Fruit fly (Drosophila melanogaster): ENCODE data around the gene nudE.

nudE gene

DNA sequence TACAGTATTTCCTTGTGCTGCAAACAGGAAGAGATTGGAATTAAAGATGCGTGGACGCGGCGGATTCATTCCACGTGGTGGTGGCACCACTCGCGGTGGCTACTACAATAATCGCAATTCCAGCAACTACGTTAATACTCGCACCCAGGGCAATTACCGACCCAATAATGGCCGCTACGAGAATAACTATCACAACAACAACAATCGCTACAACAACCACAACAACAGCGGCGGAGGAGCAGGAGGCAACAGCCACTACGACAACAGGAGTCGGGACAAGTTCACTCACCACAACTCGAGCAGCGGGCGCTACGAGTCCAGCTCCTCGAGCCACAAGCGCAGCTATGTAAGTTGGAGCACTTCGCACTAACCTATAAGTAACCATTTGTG is 34.0 kb upstream of the nudE start:
- TF ChIP-seq CG1620 (GFP tag; optimal IDR thresholded peaks at IDR 0.05) (no peak), Clk (GFP tag; optimal IDR thresholded peaks at IDR 0.05) (no peak), CG14711 (tag; optimal IDR thresholded peaks at IDR 0.05) (no peak), CG33017 (tag; optimal IDR thresholded peaks at IDR 0.05) (no peak), tj (GFP tag; optimal IDR thresholded peaks at IDR 0.05) (no peak), ovo (GFP tag; optimal IDR thresholded peaks at IDR 0.05) (no peak), kay (GFP tag; ENCODE audit: borderline replicate concordance) (no peak), CG5204 (GFP tag; optimal IDR thresholded peaks at IDR 0.05) (no peak), Hr96 (GFP tag; optimal IDR thresholded peaks at IDR 0.05) (no peak), Crg-1 (GFP tag; optimal IDR thresholded peaks at IDR 0.05) (no peak), cnc (optimal IDR thresholded peaks at IDR 0.05) (no peak), CG7101 (tag; optimal IDR thresholded peaks at IDR 0.05) (no peak)

DNA sequence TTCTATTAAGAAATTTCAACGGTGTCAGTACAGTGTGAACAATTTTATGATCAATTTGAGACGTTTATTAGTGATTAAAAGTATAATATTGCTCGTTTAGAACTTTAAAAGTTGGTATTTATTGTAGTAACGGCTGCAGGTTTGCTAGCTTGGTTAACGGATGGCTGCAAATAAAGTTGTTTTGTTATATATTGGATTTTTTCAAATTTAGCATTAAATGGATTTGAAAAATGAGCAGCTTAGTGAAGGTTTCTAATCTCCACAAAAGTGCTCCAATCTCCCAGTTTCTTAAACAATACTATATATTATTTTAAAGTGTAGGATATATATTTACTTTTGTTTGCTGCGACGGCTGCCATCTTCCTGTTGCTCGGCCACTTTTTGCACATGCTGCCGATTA is 27.0 kb upstream of the nudE start:
- TF ChIP-seq CG7101 (tag; optimal IDR thresholded peaks at IDR 0.05) (no peak), CG7045 (GFP tag; optimal IDR thresholded peaks at IDR 0.05) (no peak), toe (GFP tag; optimal IDR thresholded peaks at IDR 0.05) (no peak), CG14711 (tag; optimal IDR thresholded peaks at IDR 0.05) (no peak), pad (GFP tag; optimal IDR thresholded peaks at IDR 0.05) (no peak), cic (GFP tag; optimal IDR thresholded peaks at IDR 0.05) (no peak), CG1620 (GFP tag; optimal IDR thresholded peaks at IDR 0.05) (no peak), CG12768 (GFP tag; optimal IDR thresholded peaks at IDR 0.05) (no peak), tj (GFP tag; optimal IDR thresholded peaks at IDR 0.05) (no peak), Mnt (GFP tag; optimal IDR thresholded peaks at IDR 0.05) (no peak), Hr96 (GFP tag; optimal IDR thresholded peaks at IDR 0.05) (no peak), bab1 (GFP tag; optimal IDR thresholded peaks at IDR 0.05) (no peak), kay (GFP tag; ENCODE audit: borderline replicate concordance) (no peak), CG33017 (tag; optimal IDR thresholded peaks at IDR 0.05) (no peak), Clk (GFP tag; optimal IDR thresholded peaks at IDR 0.05) (no peak), CG5204 (GFP tag; optimal IDR thresholded peaks at IDR 0.05) (no peak), cnc (optimal IDR thresholded peaks at IDR 0.05) (no peak), CG11617 (GFP tag; optimal IDR thresholded peaks at IDR 0.05) (no peak), Crg-1 (GFP tag; optimal IDR thresholded peaks at IDR 0.05) (no peak), ovo (GFP tag; optimal IDR thresholded peaks at IDR 0.05) (no peak)

DNA sequence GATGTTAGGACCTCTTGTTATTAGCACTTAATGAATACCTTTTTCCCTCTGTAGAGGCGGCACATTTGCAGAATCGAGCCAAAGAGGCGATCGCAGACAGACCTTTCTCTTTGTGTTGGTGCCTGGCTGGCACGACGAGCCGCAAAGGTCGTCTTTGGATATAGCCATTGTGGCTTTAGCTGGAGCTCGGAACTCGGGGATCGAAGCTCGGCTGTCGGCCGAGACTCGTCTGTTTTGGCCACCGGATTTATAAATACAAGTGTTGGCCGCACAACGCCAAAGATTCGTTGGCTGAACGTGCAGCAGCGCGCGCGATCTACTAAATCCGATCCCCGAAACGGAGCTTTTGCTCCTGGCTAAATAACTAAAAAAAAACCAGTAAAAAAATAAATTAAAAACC is 20.4 kb upstream of the nudE start, which contains the start of gene CG34382:
CG34382 (plus strand) TSS at position 301 of the 400 bp plus-strand sequence.
- TF ChIP-seq CG1620 (GFP tag; optimal IDR thresholded peaks at IDR 0.05) (no peak), CG5204 (GFP tag; optimal IDR thresholded peaks at IDR 0.05) (no peak), Mnt (GFP tag; optimal IDR thresholded peaks at IDR 0.05) (no peak), bab1 (GFP tag; optimal IDR thresholded peaks at IDR 0.05) (no peak), ovo (GFP tag; optimal IDR thresholded peaks at IDR 0.05) (no peak), CG12768 (GFP tag; optimal IDR thresholded peaks at IDR 0.05) (no peak)

DNA sequence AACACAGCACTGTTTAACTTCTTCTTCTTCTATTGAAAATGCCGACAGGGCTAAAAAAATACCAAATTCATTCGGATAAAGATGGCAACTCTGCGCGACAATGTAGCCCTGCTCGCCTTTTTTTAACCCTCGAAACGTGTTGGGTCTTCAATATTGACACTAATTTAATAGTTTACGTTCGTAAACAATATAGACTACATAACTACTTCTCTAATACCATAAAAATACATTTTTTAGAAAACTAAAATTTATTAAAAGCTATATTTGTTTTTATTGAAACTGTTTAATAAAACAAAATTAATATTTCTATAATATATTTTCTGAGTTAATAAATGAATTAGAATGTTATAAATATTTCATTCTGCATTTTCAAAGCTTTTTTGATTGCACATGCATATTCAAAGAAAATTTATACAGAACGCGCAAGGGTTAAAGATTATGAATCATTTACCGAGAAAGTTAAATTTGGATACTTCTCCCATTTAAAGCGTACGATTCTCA is 10.4 kb upstream of the nudE start, which contains the start of the genes Taf2 and CalpB:
Taf2 (minus strand) TSS at position 54 of the 501 bp plus-strand sequence.
CalpB (plus strand) TSS at position 133 of the 501 bp plus-strand sequence.
- TF ChIP-seq Hr96 (GFP tag; optimal IDR thresholded peaks at IDR 0.05): peak; percentile 38
- TF ChIP-seq cnc (optimal IDR thresholded peaks at IDR 0.05): no peak
- peak; percentile 92 for TF ChIP-seq CG33017 (tag; optimal IDR thresholded peaks at IDR 0.05)
- TF ChIP-seq CG7045 (GFP tag; optimal IDR thresholded peaks at IDR 0.05): peak; percentile 85
- peak; percentile 91 for TF ChIP-seq tj (GFP tag; optimal IDR thresholded peaks at IDR 0.05)
- peak; percentile 82 for TF ChIP-seq CG11617 (GFP tag; optimal IDR thresholded peaks at IDR 0.05)
- TF ChIP-seq pad (GFP tag; optimal IDR thresholded peaks at IDR 0.05): peak; percentile 64
- TF ChIP-seq Clk (GFP tag; optimal IDR thresholded peaks at IDR 0.05): peak; percentile 48
- TF ChIP-seq kay (GFP tag; ENCODE audit: borderline replicate concordance): no peak
- TF ChIP-seq cic (GFP tag; optimal IDR thresholded peaks at IDR 0.05): peak; percentile 21
- peak; percentile 73 for TF ChIP-seq CG12768 (GFP tag; optimal IDR thresholded peaks at IDR 0.05)
- no peak for TF ChIP-seq Mnt (GFP tag; optimal IDR thresholded peaks at IDR 0.05)
- peak; percentile 57 for TF ChIP-seq Crg-1 (GFP tag; optimal IDR thresholded peaks at IDR 0.05)
- TF ChIP-seq CG1620 (GFP tag; optimal IDR thresholded peaks at IDR 0.05): peak; percentile 5
- TF ChIP-seq bab1 (GFP tag; optimal IDR thresholded peaks at IDR 0.05): peak; percentile 83
- TF ChIP-seq ovo (GFP tag; optimal IDR thresholded peaks at IDR 0.05): peak; percentile 36
- peak; percentile 56 for TF ChIP-seq CG5204 (GFP tag; optimal IDR thresholded peaks at IDR 0.05)
- peak; percentile 4 for TF ChIP-seq toe (GFP tag; optimal IDR thresholded peaks at IDR 0.05)
- peak; percentile 92 for TF ChIP-seq CG7101 (tag; optimal IDR thresholded peaks at IDR 0.05)
- peak; percentile 97 for TF ChIP-seq CG14711 (tag; optimal IDR thresholded peaks at IDR 0.05)

DNA sequence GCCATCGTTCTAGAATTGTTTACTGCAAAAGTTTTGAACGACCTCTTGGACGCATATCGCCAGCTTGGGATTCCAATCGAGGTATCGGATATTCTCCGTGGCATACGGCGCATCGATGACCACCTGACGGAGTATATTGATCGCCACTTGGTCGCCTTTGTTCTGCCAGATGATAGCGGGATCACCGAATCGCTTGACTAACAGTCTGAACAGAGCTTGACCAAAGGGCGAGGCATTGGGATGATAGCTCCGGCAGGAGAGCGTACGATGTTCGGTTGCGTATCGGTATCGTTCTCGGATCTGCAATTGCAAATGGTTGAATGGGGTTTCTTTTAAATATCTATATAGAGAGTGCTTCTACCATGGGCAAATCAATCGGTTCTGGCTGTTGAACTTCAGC is 5.1 kb upstream of the nudE start:
- TF ChIP-seq CG14711 (tag; optimal IDR thresholded peaks at IDR 0.05) (no peak), ovo (GFP tag; optimal IDR thresholded peaks at IDR 0.05) (no peak), tj (GFP tag; optimal IDR thresholded peaks at IDR 0.05) (no peak), CG12768 (GFP tag; optimal IDR thresholded peaks at IDR 0.05) (no peak), Hr96 (GFP tag; optimal IDR thresholded peaks at IDR 0.05) (no peak), CG1620 (GFP tag; optimal IDR thresholded peaks at IDR 0.05) (no peak), Mnt (GFP tag; optimal IDR thresholded peaks at IDR 0.05) (no peak), CG7101 (tag; optimal IDR thresholded peaks at IDR 0.05) (no peak), pad (GFP tag; optimal IDR thresholded peaks at IDR 0.05) (no peak), kay (GFP tag; ENCODE audit: borderline replicate concordance) (no peak), CG33017 (tag; optimal IDR thresholded peaks at IDR 0.05) (no peak), Crg-1 (GFP tag; optimal IDR thresholded peaks at IDR 0.05) (no peak), Clk (GFP tag; optimal IDR thresholded peaks at IDR 0.05) (no peak)

DNA sequence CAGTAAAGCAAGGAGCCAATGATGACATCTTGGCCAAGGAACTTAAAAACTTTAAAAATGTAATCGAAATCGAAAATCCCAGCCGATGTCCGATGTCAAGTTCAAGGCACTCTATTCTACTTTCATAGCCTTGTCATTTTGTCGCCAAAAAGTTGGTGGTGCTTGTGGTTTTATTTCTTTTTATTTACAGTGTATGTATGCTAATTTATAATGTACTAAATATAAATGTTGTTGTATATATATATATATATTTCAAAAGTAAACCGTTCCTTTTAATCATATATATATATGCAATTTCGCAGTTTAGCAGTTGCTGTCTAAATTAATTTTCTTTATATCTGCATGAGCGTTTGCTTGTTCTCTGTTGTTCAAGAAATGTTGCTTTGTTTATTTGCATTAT is 4.4 kb upstream of the nudE start, which contains the start of the genes CG6709 and Hez:
CG6709 (minus strand) TSS at position 101 of the 400 bp plus-strand sequence.
Hez (minus strand) TSS at position 101 of the 400 bp plus-strand sequence.
- TF ChIP-seq Crg-1 (GFP tag; optimal IDR thresholded peaks at IDR 0.05): no peak
- no peak for TF ChIP-seq pad (GFP tag; optimal IDR thresholded peaks at IDR 0.05)
- TF ChIP-seq Clk (GFP tag; optimal IDR thresholded peaks at IDR 0.05): no peak
- TF ChIP-seq kay (GFP tag; ENCODE audit: borderline replicate concordance): peak; percentile 85

All from whole organism, adult.